Fruit fly (Drosophila melanogaster): ENCODE measurements around the gene CG2076.

Gene CG2076

dm6 chrX:11137566-11138186, 47.7 kb downstream of the CG2076 start, which contains the start of gene CDK2AP1:
Gene CDK2AP1 (plus strand): TSS chrX:11137859.
- TF ChIP-seq br (GFP tag; optimal IDR thresholded peaks at IDR 0.05) = no peak
- TF ChIP-seq lola (GFP tag; optimal IDR thresholded peaks at IDR 0.05) = no peak
- no peak for TF ChIP-seq usp (GFP tag; optimal IDR thresholded peaks at IDR 0.05)
- TF ChIP-seq HLH106 (tag; optimal IDR thresholded peaks at IDR 0.05) = peak; percentile 25
- no peak for TF ChIP-seq dsf (GFP tag; optimal IDR thresholded peaks at IDR 0.05; ENCODE audit: borderline replicate concordance)
- TF ChIP-seq Hr83 (GFP tag; optimal IDR thresholded peaks at IDR 0.05; ENCODE audit: poor library complexity, severe bottlenecking) = no peak
- TF ChIP-seq Jra (GFP tag; optimal IDR thresholded peaks at IDR 0.05) = no peak
- no peak for TF ChIP-seq sage (GFP tag; optimal IDR thresholded peaks at IDR 0.05)
- no peak for TF ChIP-seq Abd-B (GFP tag; optimal IDR thresholded peaks at IDR 0.05)
- no peak for TF ChIP-seq rgr (GFP tag; optimal IDR thresholded peaks at IDR 0.05)
- TF ChIP-seq woc (GFP tag; optimal IDR thresholded peaks at IDR 0.05) = peak; percentile 53
- no peak for TF ChIP-seq OdsH (GFP tag; optimal IDR thresholded peaks at IDR 0.05)
- TF ChIP-seq Vsx2 (GFP tag; optimal IDR thresholded peaks at IDR 0.05; ENCODE audit: partially characterized antibody) = no peak
- TF ChIP-seq Hr78 (GFP tag; optimal IDR thresholded peaks at IDR 0.05) = peak; percentile 75
- TF ChIP-seq N (GFP tag; optimal IDR thresholded peaks at IDR 0.05) = peak; percentile 82
- no peak for TF ChIP-seq Rel (GFP tag; optimal IDR thresholded peaks at IDR 0.05)
- peak; percentile 15 for TF ChIP-seq Rel (tag; optimal IDR thresholded peaks at IDR 0.05)
- TF ChIP-seq Sp1 (GFP tag; optimal IDR thresholded peaks at IDR 0.05) = no peak
- TF ChIP-seq pan (optimal IDR thresholded peaks at IDR 0.05) = no peak
- peak; percentile 5 for TF ChIP-seq h (GFP tag; optimal IDR thresholded peaks at IDR 0.05)

- TF ChIP-seq ey (GFP tag; optimal IDR thresholded peaks at IDR 0.05) = no peak
- no peak for TF ChIP-seq N (GFP tag; optimal IDR thresholded peaks at IDR 0.05)
- TF ChIP-seq Dif (GFP tag; optimal IDR thresholded peaks at IDR 0.05; ENCODE audit: partially characterized antibody) = no peak
Measured at dm6 chrX:11140163-11140562, 50.2 kb downstream of the CG2076 start, which contains the start of gene ssp7. Gene ssp7 (minus strand): TSS chrX:11140263.
